Worm (Caenorhabditis elegans): ENCODE data around the gene K09A9.8.
A peak's percentile ranks its signal among the peaks of the same experiment; 100 is the strongest.

K09A9.8 gene

DNA sequence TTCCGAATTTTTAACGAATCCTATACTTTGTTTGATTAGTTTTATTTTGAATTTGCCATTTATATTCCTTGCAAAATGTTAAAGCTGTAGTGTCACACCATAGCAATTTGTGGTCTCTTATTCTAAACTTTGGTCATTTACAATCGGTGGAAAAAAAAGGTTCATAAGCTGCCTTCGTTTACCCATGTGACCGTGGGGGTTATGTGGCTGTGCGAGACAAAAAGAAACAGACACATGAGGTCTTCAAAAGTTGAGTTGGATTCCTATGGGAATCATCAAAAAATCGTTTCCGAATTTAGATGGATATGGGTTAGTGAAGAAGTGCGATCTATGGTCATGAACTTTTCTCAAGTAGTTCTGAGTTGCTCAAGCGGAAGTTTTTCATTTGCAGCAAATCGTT lies 32.6 kb downstream of the K09A9.8 start:
- TF ChIP-seq nfya-1 (tag; optimal IDR thresholded peaks at IDR 0.05; ENCODE audit: insufficient read depth) (peak; percentile 16), nhr-237 (tag; optimal IDR thresholded peaks at IDR 0.05) (no peak), lin-39 (tag; optimal IDR thresholded peaks at IDR 0.05) (peak; percentile 59)

DNA sequence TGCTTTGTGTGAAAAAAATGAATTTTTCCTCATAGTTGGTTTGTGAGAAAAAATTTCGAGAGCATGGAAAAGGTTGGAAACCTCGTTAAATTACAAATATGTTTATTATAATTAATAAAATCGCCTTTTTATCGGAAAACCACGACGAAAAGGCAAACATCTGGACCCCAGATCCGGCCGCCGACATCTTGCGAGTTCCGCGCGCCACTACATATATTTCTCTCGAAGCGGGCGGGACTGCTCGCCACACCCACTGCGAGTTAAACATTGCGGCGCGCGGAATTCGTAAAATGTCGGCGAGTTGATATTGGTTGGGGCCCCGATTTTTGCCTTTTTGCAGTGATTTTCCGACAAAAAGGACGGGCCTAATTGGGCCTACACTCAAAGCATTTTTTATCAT lies 37.5 kb downstream of the K09A9.8 start:
- TF ChIP-seq snpc-4 (tag; optimal IDR thresholded peaks at IDR 0.05) (peak; percentile 40), nhr-12 (tag; optimal IDR thresholded peaks at IDR 0.05) (no peak)

DNA sequence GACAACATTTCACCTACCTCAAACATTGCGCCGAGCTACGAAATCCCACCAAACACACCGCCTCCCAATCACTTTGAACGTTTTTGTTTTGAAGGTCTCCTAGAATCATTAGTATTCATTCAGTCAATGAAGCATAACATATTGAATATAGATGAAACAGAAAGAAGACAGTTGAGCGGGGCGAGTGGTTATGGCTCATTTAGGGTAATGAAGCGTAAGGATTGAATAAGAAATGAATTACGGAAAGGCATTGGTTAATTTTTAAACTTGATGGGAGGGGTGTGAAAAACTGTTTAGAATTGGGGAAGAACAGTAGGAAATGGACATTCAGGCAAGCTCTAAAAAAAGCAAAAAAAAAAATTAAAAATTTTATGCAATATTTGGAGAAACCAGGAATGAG lies 39.1 kb downstream of the K09A9.8 start, which contains the start of gene lron-3:
Gene lron-3 (minus strand): TSS at position 101 of the 400 bp plus-strand sequence.
- TF ChIP-seq nhr-12 (tag; optimal IDR thresholded peaks at IDR 0.05) = no peak
- no peak for TF ChIP-seq nhr-43 (tag; optimal IDR thresholded peaks at IDR 0.05; ENCODE audit: poor library complexity, severe bottlenecking)
- no peak for TF ChIP-seq nhr-237 (tag; optimal IDR thresholded peaks at IDR 0.05)
- TF ChIP-seq egl-27 (tag; optimal IDR thresholded peaks at IDR 0.05) = no peak
- TF ChIP-seq ceh-82 (tag; optimal IDR thresholded peaks at IDR 0.05) = no peak
- no peak for TF ChIP-seq zag-1 (tag; optimal IDR thresholded peaks at IDR 0.05)
- TF ChIP-seq lin-39 (tag; optimal IDR thresholded peaks at IDR 0.05) = no peak
- no peak for TF ChIP-seq ama-1 (optimal IDR thresholded peaks at IDR 0.05)
- TF ChIP-seq aly-2 (tag; optimal IDR thresholded peaks at IDR 0.05) = no peak
- TF ChIP-seq ztf-4 (tag; optimal IDR thresholded peaks at IDR 0.05) = no peak
- no peak for TF ChIP-seq mml-1 (tag; optimal IDR thresholded peaks at IDR 0.05)
- no peak for TF ChIP-seq snpc-4 (tag; optimal IDR thresholded peaks at IDR 0.05)
- TF ChIP-seq nhr-67 (tag; optimal IDR thresholded peaks at IDR 0.05) = no peak
- TF ChIP-seq tbx-2 (tag; optimal IDR thresholded peaks at IDR 0.05) = no peak
- TF ChIP-seq nhr-28 (tag; optimal IDR thresholded peaks at IDR 0.05) = no peak

DNA sequence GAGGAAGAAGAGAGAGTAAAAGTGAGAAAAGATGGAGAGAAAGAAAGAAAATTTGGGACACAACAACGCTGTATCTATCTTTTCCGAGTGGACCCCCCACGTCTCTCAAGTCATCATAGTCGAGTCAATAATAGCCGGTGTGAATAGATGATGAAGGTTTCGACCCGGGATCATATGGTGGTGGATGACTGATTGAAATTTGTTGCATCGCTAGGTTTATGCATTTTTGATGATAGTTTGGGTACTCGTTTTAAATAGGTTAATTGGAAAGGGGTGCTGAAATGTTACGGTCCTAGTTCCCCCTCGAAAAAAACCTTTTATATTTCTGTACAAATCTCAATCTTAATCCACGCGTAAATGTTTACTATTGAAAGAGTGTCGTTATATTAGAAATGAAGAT lies 41.4 kb downstream of the K09A9.8 start:
- TF ChIP-seq lin-39 (tag; optimal IDR thresholded peaks at IDR 0.05) (peak; percentile 2), snpc-4 (tag; optimal IDR thresholded peaks at IDR 0.05) (no peak)

DNA sequence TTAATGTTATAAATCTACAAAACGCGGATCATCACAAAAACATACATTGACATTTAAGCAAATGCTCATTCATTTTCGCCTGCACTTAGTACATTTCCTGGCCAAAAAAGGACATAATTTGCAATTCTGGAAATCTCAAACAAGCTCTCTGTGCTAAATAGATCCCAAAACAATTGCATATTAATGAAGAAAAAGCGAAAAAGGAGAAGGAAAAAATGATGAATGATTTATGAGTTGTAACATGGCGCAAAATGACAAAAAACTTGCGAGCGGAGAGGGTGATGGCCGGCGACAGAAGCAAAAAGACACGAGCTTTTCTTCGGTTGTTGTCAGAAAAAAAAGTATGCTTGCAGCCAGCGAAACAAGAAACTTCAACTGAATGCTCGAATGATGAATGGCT lies 42.1 kb downstream of the K09A9.8 start:
- TF ChIP-seq nfya-1 (tag; optimal IDR thresholded peaks at IDR 0.05; ENCODE audit: insufficient read depth) (peak; percentile 26), daf-12 (tag; optimal IDR thresholded peaks at IDR 0.05) (no peak), nhr-237 (tag; optimal IDR thresholded peaks at IDR 0.05) (no peak)

DNA sequence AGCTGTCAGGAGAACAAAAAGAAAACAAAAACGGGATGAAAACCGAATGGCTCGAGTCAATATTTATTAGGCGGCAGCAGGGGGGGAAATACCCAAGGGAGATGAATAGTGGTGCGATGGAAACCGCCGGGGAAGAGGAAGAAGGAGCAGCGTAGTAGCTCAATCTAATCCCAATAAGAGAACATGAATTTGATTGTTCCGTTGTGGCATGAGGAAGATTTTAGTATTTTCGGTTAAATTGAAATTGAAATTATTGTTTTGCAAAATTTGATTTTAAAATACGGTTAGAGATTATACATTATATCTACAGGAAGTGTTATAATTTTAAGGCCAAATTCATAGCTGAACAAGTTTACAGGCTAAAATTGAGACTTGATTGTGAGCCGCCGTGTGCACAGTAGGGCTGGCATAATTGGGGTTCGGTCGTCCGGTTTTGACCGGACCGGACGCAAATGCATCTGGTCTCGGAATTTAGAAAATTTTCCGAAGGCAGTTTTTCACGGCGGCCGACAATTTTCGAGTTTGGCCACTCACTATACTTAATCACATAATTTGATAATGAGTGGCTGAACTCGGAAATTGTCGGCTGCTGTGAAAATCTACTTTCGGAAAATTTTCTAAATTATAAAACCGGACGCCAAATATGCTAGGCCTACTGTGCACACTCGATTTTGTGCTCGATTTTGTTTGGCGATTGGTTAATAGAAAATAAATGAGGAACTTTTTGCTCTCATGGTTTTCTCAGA lies 44.8 kb downstream of the K09A9.8 start:
- no peak for TF ChIP-seq R02D3.7 (tag; optimal IDR thresholded peaks at IDR 0.05)
- TF ChIP-seq nhr-25 (tag; optimal IDR thresholded peaks at IDR 0.05) = no peak
- TF ChIP-seq ZK546.5 (tag; optimal IDR thresholded peaks at IDR 0.05) = no peak
- TF ChIP-seq daf-12 (tag; optimal IDR thresholded peaks at IDR 0.05) = no peak
- TF ChIP-seq nhr-67 (tag; optimal IDR thresholded peaks at IDR 0.05) = no peak
- no peak for TF ChIP-seq nfya-1 (tag; optimal IDR thresholded peaks at IDR 0.05; ENCODE audit: insufficient read depth)
- TF ChIP-seq ceh-28 (tag; optimal IDR thresholded peaks at IDR 0.05) = no peak
- no peak for TF ChIP-seq pqm-1 (tag; optimal IDR thresholded peaks at IDR 0.05)
- no peak for TF ChIP-seq jun-1 (tag; optimal IDR thresholded peaks at IDR 0.05)
- no peak for TF ChIP-seq lin-39 (tag; optimal IDR thresholded peaks at IDR 0.05)
- no peak for TF ChIP-seq ceh-9 (tag; optimal IDR thresholded peaks at IDR 0.05)
- TF ChIP-seq egl-27 (tag; optimal IDR thresholded peaks at IDR 0.05) = no peak
- no peak for TF ChIP-seq ztf-4 (tag; optimal IDR thresholded peaks at IDR 0.05)
- TF ChIP-seq unc-62 (GFP tag; optimal IDR thresholded peaks at IDR 0.05) = no peak
- TF ChIP-seq lsy-12 (tag; optimal IDR thresholded peaks at IDR 0.05) = no peak
- no peak for TF ChIP-seq nhr-237 (tag; optimal IDR thresholded peaks at IDR 0.05)
- TF ChIP-seq ama-1 (optimal IDR thresholded peaks at IDR 0.05) = no peak
- no peak for TF ChIP-seq lin-15B (tag; optimal IDR thresholded peaks at IDR 0.05)
- no peak for TF ChIP-seq nhr-77 (tag; optimal IDR thresholded peaks at IDR 0.05)
- TF ChIP-seq nhr-43 (tag; optimal IDR thresholded peaks at IDR 0.05; ENCODE audit: poor library complexity, severe bottlenecking) = no peak

DNA sequence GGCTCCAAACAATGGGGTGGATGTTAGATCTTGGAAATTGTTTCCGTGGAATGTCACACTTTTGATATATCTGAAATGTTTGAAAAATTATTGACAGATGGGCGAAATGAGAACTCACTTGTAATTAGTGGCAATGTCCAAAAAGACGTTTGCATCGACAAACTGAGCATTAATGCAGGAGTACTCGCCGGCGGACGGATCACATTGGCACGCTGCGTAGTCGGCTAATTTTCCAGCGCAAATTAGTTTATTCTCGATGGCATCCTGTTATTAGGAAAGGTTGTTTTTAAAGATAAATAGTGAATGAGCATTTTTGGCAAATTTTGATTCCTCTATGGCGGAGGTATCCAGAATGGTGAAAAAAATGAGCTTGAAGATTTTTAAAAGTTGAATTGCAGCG lies 46.2 kb downstream of the K09A9.8 start:
- TF ChIP-seq elt-3 (tag; optimal IDR thresholded peaks at IDR 0.05) = no peak
- TF ChIP-seq daf-12 (tag; optimal IDR thresholded peaks at IDR 0.05) = no peak
- no peak for TF ChIP-seq nhr-11 (tag; optimal IDR thresholded peaks at IDR 0.05)
- TF ChIP-seq nhr-23 (tag; optimal IDR thresholded peaks at IDR 0.05) = no peak
- no peak for TF ChIP-seq ama-1 (optimal IDR thresholded peaks at IDR 0.05)
- no peak for TF ChIP-seq jun-1 (tag; optimal IDR thresholded peaks at IDR 0.05)
- TF ChIP-seq pqm-1 (tag; optimal IDR thresholded peaks at IDR 0.05) = no peak
- TF ChIP-seq unc-62 (GFP tag; optimal IDR thresholded peaks at IDR 0.05) = no peak
- no peak for TF ChIP-seq egl-5 (tag; optimal IDR thresholded peaks at IDR 0.05)
- TF ChIP-seq unc-39 (tag; optimal IDR thresholded peaks at IDR 0.05) = no peak
- no peak for TF ChIP-seq elt-1 (tag; optimal IDR thresholded peaks at IDR 0.05)
- TF ChIP-seq ceh-28 (tag; optimal IDR thresholded peaks at IDR 0.05) = no peak
- TF ChIP-seq nhr-76 (tag; optimal IDR thresholded peaks at IDR 0.05) = no peak
- no peak for TF ChIP-seq nhr-77 (tag; optimal IDR thresholded peaks at IDR 0.05)
- no peak for TF ChIP-seq ceh-82 (tag; optimal IDR thresholded peaks at IDR 0.05)
- no peak for TF ChIP-seq snpc-4 (tag; optimal IDR thresholded peaks at IDR 0.05)
